Worm (Caenorhabditis elegans) whole organism, early embryonic: ENCODE measurements around the gene F44E5.15.

ENCODE experiments used
- B0310.2 ChIP-seq: sonication (generic microtip); optimal IDR thresholded peaks from 2 replicates; lab custom pipeline; 2016; ENCODE audit warnings: mild to moderate bottlenecking, missing genetic modification characterization, missing compliant biosample characterization
- F13C5.2 ChIP-seq: sonication (generic microtip); optimal IDR thresholded peaks from 2 replicates; lab custom pipeline; 2017; ENCODE audit warnings: mild to moderate bottlenecking, missing genetic modification characterization, inconsistent platforms, missing compliant biosample characterization
- aly-1 ChIP-seq: sonication (generic microtip); optimal IDR thresholded peaks from 2 replicates; lab custom pipeline; 2016; ENCODE audit warnings: missing genetic modification characterization, missing compliant biosample characterization
- ama-1 ChIP-seq: fragments of 150-350 bp; optimal IDR thresholded peaks from 2 replicates; lab custom pipeline; 2014
- ceh-13 ChIP-seq: fragments of 200-800 bp; sonication (Bioruptor generic); optimal IDR thresholded peaks from 2 replicates; lab custom pipeline; 2018; ENCODE audit warnings: mild to moderate bottlenecking, missing genetic modification characterization, missing compliant biosample characterization
- ceh-36 ChIP-seq: sonication (generic microtip); optimal IDR thresholded peaks from 2 replicates; lab custom pipeline; 2016; ENCODE audit warnings: missing genetic modification characterization, inconsistent platforms, missing compliant biosample characterization
- ets-7 ChIP-seq: sonication (generic microtip); optimal IDR thresholded peaks from 2 replicates; lab custom pipeline; 2016; ENCODE audit warnings: missing genotype, missing genetic modification characterization, missing compliant biosample characterization
- flt-1 ChIP-seq: fragments of 200-800 bp; sonication (Bioruptor generic); IDR thresholded peaks from 2 replicates; pipeline ENCODE4 v1.3.6; 2022; ENCODE audit warnings: missing genetic modification characterization, missing compliant biosample characterization
- hmbx-1 ChIP-seq: sonication (generic microtip); optimal IDR thresholded peaks from 2 replicates; lab custom pipeline; 2016; ENCODE audit warnings: mild to moderate bottlenecking, missing genetic modification characterization, missing compliant biosample characterization
- hmg-4 ChIP-seq: fragments of 200-800 bp; sonication (Bioruptor generic); optimal IDR thresholded peaks from 2 replicates; lab custom pipeline; 2018; ENCODE audit warnings: mild to moderate bottlenecking, missing genetic modification characterization, missing compliant biosample characterization
- hnd-1 ChIP-seq: sonication (generic microtip); optimal IDR thresholded peaks from 2 replicates; lab custom pipeline; 2016; ENCODE audit warnings: missing genetic modification characterization, missing compliant biosample characterization
- pes-1 ChIP-seq: fragments of 200-800 bp; sonication (Bioruptor generic); IDR thresholded peaks from 2 replicates; pipeline ENCODE4 v1.3.6; 2022; ENCODE audit warnings: missing genetic modification reagents, missing genetic modification characterization, missing compliant biosample characterization
- scrt-1 ChIP-seq: fragments of 200-800 bp; sonication (Bioruptor generic); IDR thresholded peaks from 2 replicates; pipeline ENCODE4 v1.3.6; 2022; ENCODE audit warnings: missing genetic modification characterization, missing compliant biosample characterization
- sea-1 ChIP-seq: fragments of 200-800 bp; sonication (Bioruptor generic); conservative IDR thresholded peaks from 2 replicates; pipeline ENCODE4 v1.3.6; 2022; ENCODE audit warnings: missing genetic modification characterization, missing compliant biosample characterization
- tbx-11 ChIP-seq: fragments of 200-800 bp; sonication (Bioruptor generic); IDR thresholded peaks from 2 replicates; pipeline ENCODE4 v1.3.6; 2022; ENCODE audit warnings: missing genetic modification characterization, missing compliant biosample characterization
- tbx-37 ChIP-seq: fragments of 200-800 bp; sonication (Bioruptor generic); conservative IDR thresholded peaks from 2 replicates; pipeline ENCODE4 v1.3.6; 2022; ENCODE audit warnings: missing genetic modification reagents, missing genetic modification characterization, missing compliant biosample characterization
- tra-4 ChIP-seq: sonication (generic microtip); optimal IDR thresholded peaks from 2 replicates; lab custom pipeline; 2017; ENCODE audit warnings: missing genetic modification characterization, missing compliant biosample characterization

The F44E5.15 gene

DNA sequence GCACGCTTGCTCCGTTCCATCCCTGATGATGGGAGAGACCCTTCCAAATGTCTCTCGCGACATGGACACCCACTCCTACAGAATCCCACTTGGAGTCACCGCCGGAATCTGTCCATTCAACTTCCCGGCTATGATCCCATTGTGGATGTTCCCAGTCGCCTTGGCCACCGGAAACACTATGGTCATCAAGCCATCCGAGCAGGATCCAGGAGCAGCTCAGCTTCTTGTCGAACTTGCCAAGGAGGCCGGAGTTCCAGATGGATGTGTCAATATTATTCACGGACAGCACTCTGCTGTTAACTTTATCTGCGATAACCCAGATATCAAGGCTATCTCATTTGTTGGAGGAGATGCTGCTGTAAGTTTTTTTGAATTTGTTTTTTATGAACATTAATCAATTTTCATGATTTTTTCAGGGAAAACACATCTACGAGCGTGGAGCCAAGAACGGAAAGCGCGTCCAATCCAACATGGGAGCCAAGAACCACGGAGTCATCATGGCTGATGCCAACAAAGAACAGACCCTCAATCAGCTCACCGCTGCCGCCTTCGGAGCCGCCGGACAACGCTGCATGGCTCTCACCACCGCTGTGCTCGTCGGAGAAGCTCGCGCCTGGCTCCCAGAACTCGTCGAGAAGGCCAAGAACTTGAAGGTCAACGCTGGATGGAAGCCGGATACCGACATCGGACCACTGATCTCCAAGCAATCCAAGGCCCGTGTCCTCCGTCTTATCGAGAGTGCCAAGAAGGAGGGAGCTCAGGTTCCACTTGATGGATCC lies 42.5 kb upstream of the F44E5.15 start:
- no peak for TF ChIP-seq F13C5.2 (tag; lab: Kevin White, UChicago)
- TF ChIP-seq hmbx-1 (tag; lab: Kevin White, UChicago), result no peak
- TF ChIP-seq tbx-37, result no peak

DNA sequence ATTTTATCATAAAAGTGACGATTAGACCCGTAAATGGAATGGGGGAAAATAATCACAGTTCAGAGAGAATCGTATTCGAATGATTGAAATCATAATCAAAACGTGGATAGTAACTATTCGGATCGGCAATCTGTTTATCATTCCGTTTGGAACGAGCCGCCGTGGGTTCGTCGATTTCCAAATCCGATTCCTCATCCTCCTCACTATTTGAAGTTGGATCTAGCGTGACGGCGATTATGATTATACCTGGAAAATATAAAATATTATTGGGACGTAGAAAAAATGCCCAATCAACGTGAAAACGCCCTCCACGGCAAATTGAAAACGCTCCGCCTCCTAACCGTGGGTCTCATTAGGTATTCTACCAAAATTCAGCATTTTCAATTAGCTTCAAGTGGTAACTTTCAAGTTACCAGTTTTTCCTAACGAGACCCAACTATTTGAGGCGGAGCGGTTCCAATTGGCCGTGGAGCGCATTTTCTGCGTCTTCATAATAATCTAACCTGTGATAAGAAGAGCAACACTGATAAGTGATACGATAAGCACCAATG lies 41.2 kb upstream of the F44E5.15 start:
- no peak for TF ChIP-seq pes-1 (GFP tag; lab: Robert Waterston, UW)
- no peak for TF ChIP-seq ceh-13 (GFP tag; lab: Kevin White, UChicago)

DNA sequence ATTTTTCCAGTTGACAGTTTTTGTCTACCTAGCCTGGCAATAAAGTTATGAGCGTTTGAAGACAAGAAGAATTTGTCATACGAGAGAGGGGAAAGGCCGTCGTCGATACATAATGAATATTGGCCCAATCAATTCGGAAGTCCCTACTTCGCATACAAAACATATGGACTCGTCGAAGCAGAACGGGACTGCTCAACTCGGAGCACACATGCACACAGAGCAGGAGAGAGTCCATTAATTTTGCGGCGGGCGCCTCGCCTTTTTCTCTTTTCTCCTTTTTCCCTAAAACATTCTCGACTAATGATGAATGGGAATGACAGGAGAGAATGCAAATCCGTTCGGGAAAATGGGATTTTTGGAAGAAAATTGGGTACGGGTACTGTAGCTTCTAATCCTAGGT lies 40.0 kb upstream of the F44E5.15 start, which contains the start of gene F13D12.8:
TSS of gene F13D12.8 (minus strand) at position 82 of the 400 bp plus-strand sequence.
- TF ChIP-seq B0310.2 (no peak), F13C5.2 (tag; lab: Kevin White, UChicago) (no peak), sea-1 (GFP tag; lab: Robert Waterston, UW) (no peak), tra-4 (no peak), flt-1 (GFP tag; lab: Robert Waterston, UW) (no peak), tbx-37 (no peak), aly-1 (no peak), pes-1 (GFP tag; lab: Robert Waterston, UW) (no peak), hmbx-1 (tag; lab: Kevin White, UChicago) (no peak), hmg-4 (GFP tag; lab: Kevin White, UChicago) (no peak), hnd-1 (tag; lab: Kevin White, UChicago) (no peak), ceh-13 (GFP tag; lab: Kevin White, UChicago) (no peak)

DNA sequence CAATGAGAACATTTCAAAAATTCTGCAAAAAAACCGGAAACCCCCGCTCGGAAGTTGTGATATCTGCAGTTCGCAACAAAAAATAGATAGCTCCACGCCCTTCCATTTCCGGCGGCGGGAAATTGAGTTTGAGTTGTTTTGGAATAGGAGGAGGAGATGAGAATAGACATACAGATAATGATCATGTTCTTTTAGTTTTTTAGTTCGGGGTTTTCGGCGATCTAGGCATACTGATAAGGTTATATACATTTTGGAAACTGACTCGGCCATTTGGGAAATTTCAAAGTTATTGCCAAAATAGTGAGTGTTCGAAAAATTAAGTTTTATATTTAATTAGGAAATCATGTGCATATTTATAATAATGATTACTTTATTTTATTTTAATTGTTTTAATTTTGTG lies 38.6 kb upstream of the F44E5.15 start:
- TF ChIP-seq hmbx-1 (tag; lab: Kevin White, UChicago) (no peak), sea-1 (GFP tag; lab: Robert Waterston, UW) (no peak), aly-1 (no peak), ceh-36 (tag; lab: Kevin White, UChicago) (no peak), hmg-4 (GFP tag; lab: Kevin White, UChicago) (no peak), ets-7 (tag; lab: Kevin White, UChicago) (no peak)

DNA sequence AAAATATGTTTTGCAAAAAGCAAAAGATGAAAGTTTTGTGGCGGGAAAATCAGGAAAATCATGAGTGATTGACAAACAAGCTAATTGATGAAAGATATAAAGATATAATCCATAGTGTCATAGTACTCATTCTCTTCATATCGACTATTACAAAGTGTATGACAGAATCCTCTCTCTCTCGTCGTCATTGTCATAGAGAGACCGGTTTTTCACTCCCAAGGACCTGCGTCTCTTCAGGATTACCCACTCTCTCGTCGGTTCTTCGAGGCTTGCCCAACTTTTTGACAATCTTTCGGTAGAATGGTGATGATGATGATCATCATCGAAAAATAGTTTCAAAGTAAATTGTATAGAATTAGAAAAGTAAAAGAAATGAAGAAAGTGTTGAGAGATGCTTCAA lies 35.1 kb upstream of the F44E5.15 start:
- TF ChIP-seq sea-1 (GFP tag; lab: Robert Waterston, UW), result no peak
- TF ChIP-seq F13C5.2 (tag; lab: Kevin White, UChicago), result no peak
- no peak for TF ChIP-seq ets-7 (tag; lab: Kevin White, UChicago)
- TF ChIP-seq tbx-37, result no peak
- TF ChIP-seq tbx-11 (GFP tag; lab: Robert Waterston, UW), result no peak
- TF ChIP-seq scrt-1, result no peak
- no peak for TF ChIP-seq hnd-1 (tag; lab: Kevin White, UChicago)
- TF ChIP-seq pes-1 (GFP tag; lab: Robert Waterston, UW), result no peak
- TF ChIP-seq hmbx-1 (tag; lab: Kevin White, UChicago), result no peak
- no peak for TF ChIP-seq tra-4

DNA sequence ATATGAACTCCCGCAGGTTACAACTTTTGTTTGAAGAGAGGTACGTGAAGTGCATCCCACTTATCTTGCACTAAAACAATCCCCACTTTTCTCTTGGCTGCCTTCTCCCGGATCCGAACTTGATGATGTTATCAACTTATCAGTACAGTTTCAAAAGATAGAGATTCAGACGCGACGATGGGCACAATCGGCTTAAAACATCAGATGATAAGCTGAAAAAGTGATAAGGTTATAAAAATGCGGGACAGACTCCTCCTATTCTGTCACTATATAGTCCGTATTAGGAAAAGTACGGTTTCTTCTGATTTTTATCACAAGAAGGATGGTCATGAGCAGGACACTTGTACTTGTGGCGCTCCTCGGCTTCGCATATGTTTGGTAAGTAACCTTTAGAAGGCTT lies 33.3 kb upstream of the F44E5.15 start, which contains the start of gene ctsa-1.2:
TSS of gene ctsa-1.2 (plus strand) at position 160 of the 400 bp plus-strand sequence.
- TF ChIP-seq tbx-11 (GFP tag; lab: Robert Waterston, UW) (no peak), F13C5.2 (tag; lab: Kevin White, UChicago) (no peak), hnd-1 (tag; lab: Kevin White, UChicago) (no peak)

DNA sequence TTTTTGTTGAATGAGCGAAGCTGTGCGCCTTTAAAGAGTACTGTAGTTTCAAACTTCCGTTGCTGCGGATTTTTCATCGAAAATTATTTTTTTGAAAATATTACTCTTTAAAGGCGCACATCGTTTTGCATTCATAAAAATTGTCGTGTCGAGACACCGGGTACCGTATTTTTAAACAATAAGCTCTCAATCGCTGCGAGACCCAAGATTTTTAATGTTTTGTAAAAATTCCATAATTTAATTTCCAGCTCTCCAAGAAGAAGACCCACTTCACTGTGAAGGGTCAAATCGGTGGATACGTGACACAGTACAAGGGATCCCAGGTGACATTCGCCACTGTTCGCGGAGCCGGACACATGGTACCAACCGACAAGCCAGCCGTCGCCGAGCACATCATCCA lies 30.1 kb upstream of the F44E5.15 start:
- no peak for TF ChIP-seq B0310.2
- TF ChIP-seq tbx-11 (GFP tag; lab: Robert Waterston, UW), result no peak
- TF ChIP-seq scrt-1, result no peak
- no peak for TF ChIP-seq tbx-37
- TF ChIP-seq ceh-13 (GFP tag; lab: Kevin White, UChicago), result no peak
- TF ChIP-seq ceh-36 (tag; lab: Kevin White, UChicago), result no peak
- TF ChIP-seq tra-4, result no peak
- no peak for TF ChIP-seq flt-1 (GFP tag; lab: Robert Waterston, UW)
- TF ChIP-seq ama-1 (lab: Kevin White, UChicago), result no peak
- no peak for TF ChIP-seq sea-1 (GFP tag; lab: Robert Waterston, UW)
- TF ChIP-seq ets-7 (tag; lab: Kevin White, UChicago), result no peak
- TF ChIP-seq hmbx-1 (tag; lab: Kevin White, UChicago), result no peak
- TF ChIP-seq pes-1 (GFP tag; lab: Robert Waterston, UW), result no peak
- TF ChIP-seq hnd-1 (tag; lab: Kevin White, UChicago), result no peak
- TF ChIP-seq aly-1, result no peak
- TF ChIP-seq F13C5.2 (tag; lab: Kevin White, UChicago), result no peak

DNA sequence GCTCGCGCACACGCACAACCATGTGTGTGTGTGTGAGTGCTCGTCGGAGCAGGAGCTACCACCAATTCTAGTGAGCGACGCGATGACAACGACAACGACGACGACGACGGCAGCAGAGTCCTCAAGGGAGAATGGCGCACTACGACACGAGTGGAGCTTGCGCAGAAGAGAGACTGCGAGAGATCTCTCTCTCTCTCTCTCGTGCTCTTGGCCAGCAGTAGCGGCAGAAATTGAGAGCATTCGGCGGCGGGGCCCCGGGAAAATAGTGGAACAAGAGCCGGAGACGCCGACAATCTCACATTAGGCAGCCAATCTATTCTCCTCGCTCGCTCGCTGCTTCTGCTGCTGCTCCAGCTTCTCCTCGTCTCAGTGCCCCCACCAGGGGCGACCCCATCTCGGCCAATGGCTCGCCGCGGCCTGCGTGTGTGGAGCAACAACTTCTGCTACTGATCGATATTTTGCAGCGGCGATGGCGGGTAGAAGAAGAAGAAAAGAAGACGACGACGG lies 25.6 kb upstream of the F44E5.15 start:
- TF ChIP-seq ama-1 (lab: Kevin White, UChicago) (no peak), F13C5.2 (tag; lab: Kevin White, UChicago) (peak; percentile 72), pes-1 (GFP tag; lab: Robert Waterston, UW) (peak; percentile 33; the same call in 1 of the 2 replicates), tbx-11 (GFP tag; lab: Robert Waterston, UW) (no peak), tbx-37 (no peak), B0310.2 (peak; percentile 19), scrt-1 (peak; percentile 32; the same call in 1 of the 2 replicates), flt-1 (GFP tag; lab: Robert Waterston, UW) (0 out of 2 replicates have a peak, but pooled peaks have one; percentile 16), aly-1 (peak; percentile 52), ceh-36 (tag; lab: Kevin White, UChicago) (no peak), hmg-4 (GFP tag; lab: Kevin White, UChicago) (peak; percentile 75), hmbx-1 (tag; lab: Kevin White, UChicago) (no peak)
